Fruit fly (Drosophila melanogaster): ENCODE measurements around the gene CG7168.
A peak's percentile ranks its signal among the peaks of the same experiment; 100 is the strongest.

CG7168 gene

dm6 chr3R:18274328-18275098, 48.6 kb upstream of the CG7168 start, which contains the start of the genes Vps39 and eIF1A (continued):
- TF ChIP-seq Stat92E (GFP tag; optimal IDR thresholded peaks at IDR 0.05) (no peak), peb (GFP tag; IDR thresholded peaks at IDR 0.05) (no peak), D19B (GFP tag; optimal IDR thresholded peaks at IDR 0.05) (no peak), nerfin-2 (GFP tag; IDR thresholded peaks at IDR 0.05; ENCODE audit: partially characterized antibody) (no peak; the same call in none of the 2 replicates), CG16815 (GFP tag; optimal IDR thresholded peaks at IDR 0.05) (no peak), knrl (GFP tag; IDR thresholded peaks at IDR 0.05; ENCODE audit: partially characterized antibody) (peak; percentile 92), Dek (tag; optimal IDR thresholded peaks at IDR 0.05) (peak; percentile 4), ham (GFP tag; IDR thresholded peaks at IDR 0.05) (no peak), sisA (GFP tag; IDR thresholded peaks at IDR 0.05) (no peak; the same call in 1 of the 2 replicates), Lpt (GFP tag; optimal IDR thresholded peaks at IDR 0.05) (no peak), Bdp1 (GFP tag; optimal IDR thresholded peaks at IDR 0.05) (no peak), CG4854 (GFP tag; optimal IDR thresholded peaks at IDR 0.05) (no peak), CG16779 (GFP tag; IDR thresholded peaks at IDR 0.05) (no peak), Neu2 (GFP tag; optimal IDR thresholded peaks at IDR 0.05; ENCODE audit: borderline replicate concordance) (no peak), slou (GFP tag; optimal IDR thresholded peaks at IDR 0.05) (peak; percentile 25), Sox100B (GFP tag; optimal IDR thresholded peaks at IDR 0.05) (no peak), CG14667 (GFP tag; IDR thresholded peaks at IDR 0.05) (no peak), C15 (GFP tag; IDR thresholded peaks at IDR 0.05) (no peak), CG17802 (tag; optimal IDR thresholded peaks at IDR 0.05) (no peak), vvl (GFP tag; IDR thresholded peaks at IDR 0.05) (no peak), salm (tag; optimal IDR thresholded peaks at IDR 0.05) (no peak), YL-1 (GFP tag; optimal IDR thresholded peaks at IDR 0.05) (peak; percentile 48), CG34224 (GFP tag; IDR thresholded peaks at IDR 0.05; ENCODE audit: partially characterized antibody) (peak; percentile 93), lab (GFP tag; optimal IDR thresholded peaks at IDR 0.05) (no peak), CG13287 (GFP tag; IDR thresholded peaks at IDR 0.05; ENCODE audit: partially characterized antibody) (peak; percentile 93), CG8281 (tag; optimal IDR thresholded peaks at IDR 0.05) (no peak), CG13894 (tag; optimal IDR thresholded peaks at IDR 0.05) (no peak), oc (tag; optimal IDR thresholded peaks at IDR 0.05) (no peak), aop (GFP tag; IDR thresholded peaks at IDR 0.05) (no peak), CG30431 (GFP tag; optimal IDR thresholded peaks at IDR 0.05) (no peak), ranshi (GFP tag; IDR thresholded peaks at IDR 0.05) (no peak), ro (GFP tag; IDR thresholded peaks at IDR 0.05) (no peak), CG14441 (GFP tag; IDR thresholded peaks at IDR 0.05) (no peak), CG10431 (GFP tag; optimal IDR thresholded peaks at IDR 0.05) (no peak), tll (GFP tag; optimal IDR thresholded peaks at IDR 0.05) (no peak), tgo (GFP tag; IDR thresholded peaks at IDR 0.05) (no peak; the same call in 2 of the 3 replicates), schlank (tag; optimal IDR thresholded peaks at IDR 0.05) (no peak), hb (GFP tag; IDR thresholded peaks at IDR 0.05; ENCODE audit: partially characterized antibody) (peak; percentile 82; the same call in 2 of the 3 replicates), CG32772 (GFP tag; IDR thresholded peaks at IDR 0.05) (no peak), Doc3 (GFP tag; IDR thresholded peaks at IDR 0.05; ENCODE audit: partially characterized antibody) (peak; percentile 84), unc-4 (GFP tag; IDR thresholded peaks at IDR 0.05; ENCODE audit: partially characterized antibody) (peak; percentile 91), CG15696 (tag; optimal IDR thresholded peaks at IDR 0.05) (peak; percentile 41), CG7556 (GFP tag; optimal IDR thresholded peaks at IDR 0.05) (peak; percentile 36), tap (tag; optimal IDR thresholded peaks at IDR 0.05) (no peak), CHES-1-like (GFP tag; optimal IDR thresholded peaks at IDR 0.05) (peak; percentile 11), CrebB (tag; optimal IDR thresholded peaks at IDR 0.05) (no peak), unpg (GFP tag; optimal IDR thresholded peaks at IDR 0.05) (peak; percentile 12), CG9215 (GFP tag; IDR thresholded peaks at IDR 0.05) (peak; percentile 48)

All from whole organism, embryonic.